Worm (Caenorhabditis elegans): ENCODE results near the gene ZK1055.4.

ZK1055.4 gene

DNA sequence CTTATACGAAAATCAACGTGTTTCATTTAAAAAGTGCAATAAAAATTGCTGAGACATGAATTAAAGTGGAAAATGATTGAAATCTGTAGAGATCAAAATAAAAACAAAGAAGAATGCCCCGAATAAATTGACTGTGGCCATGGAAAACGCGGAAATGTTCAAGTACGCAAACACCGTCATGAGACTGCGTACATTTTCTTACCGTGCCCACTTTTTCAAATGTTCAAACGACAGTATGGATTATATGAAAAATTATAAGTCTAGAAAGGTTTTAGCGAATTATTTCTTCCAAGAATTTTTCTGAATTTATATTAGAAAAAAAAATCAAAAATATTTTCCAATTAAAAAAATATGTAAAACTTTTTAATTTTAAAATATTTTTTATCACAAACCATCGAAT is 29.6 kb downstream of the ZK1055.4 start:
- TF ChIP-seq tbx-2 (tag; optimal IDR thresholded peaks at IDR 0.05) (no peak), dve-1 (tag; optimal IDR thresholded peaks at IDR 0.05) (no peak), hlh-6 (tag; optimal IDR thresholded peaks at IDR 0.05) (no peak), pax-1 (tag; optimal IDR thresholded peaks at IDR 0.05) (no peak), ref-2 (tag; optimal IDR thresholded peaks at IDR 0.05) (no peak), pha-2 (tag; optimal IDR thresholded peaks at IDR 0.05) (no peak), dmd-4 (tag; optimal IDR thresholded peaks at IDR 0.05; ENCODE audit: borderline replicate concordance) (no peak)

DNA sequence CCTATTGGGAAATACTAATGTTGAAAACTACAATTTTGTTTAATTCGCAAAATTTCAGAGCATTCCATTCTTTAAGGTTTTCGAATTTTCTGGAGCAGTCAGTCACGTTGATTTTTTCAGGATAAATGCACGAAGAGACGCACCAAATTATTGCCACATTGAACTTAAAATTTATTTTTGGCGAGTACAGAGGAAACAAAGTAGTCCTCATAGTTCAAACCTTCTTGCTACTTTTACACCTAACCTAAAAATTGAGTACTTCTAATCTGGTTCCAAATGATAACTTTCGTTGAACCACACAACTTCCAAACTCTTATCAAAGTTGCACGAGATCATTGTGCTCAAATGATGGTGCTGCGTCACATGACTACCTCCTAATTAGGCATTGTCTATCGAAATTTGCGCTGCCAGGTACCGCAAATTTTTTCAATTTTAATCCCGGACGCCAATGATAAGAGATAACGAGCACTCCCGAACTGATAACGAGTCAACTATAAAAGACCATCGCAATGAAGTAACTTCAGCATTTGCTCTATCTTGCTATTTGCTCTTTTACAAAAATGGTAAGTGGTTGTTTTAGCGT is 32.4 kb downstream of the ZK1055.4 start, which contains the start of gene cpr-4:
Gene cpr-4 (plus strand): TSS at position 523 of the 583 bp plus-strand sequence.
- TF ChIP-seq ama-1 (optimal IDR thresholded peaks at IDR 0.05) = no peak
- TF ChIP-seq nhr-232 (tag; optimal IDR thresholded peaks at IDR 0.05) = no peak
- no peak for TF ChIP-seq gmeb-2 (tag; optimal IDR thresholded peaks at IDR 0.05)
- TF ChIP-seq lim-6 (tag; optimal IDR thresholded peaks at IDR 0.05) = no peak
- TF ChIP-seq mec-3 (tag; optimal IDR thresholded peaks at IDR 0.05; ENCODE audit: borderline replicate concordance) = no peak
- TF ChIP-seq pqm-1 (tag; optimal IDR thresholded peaks at IDR 0.05) = peak; percentile 63
- TF ChIP-seq ceh-48 (tag; optimal IDR thresholded peaks at IDR 0.05) = no peak
- no peak for TF ChIP-seq sox-2 (GFP tag; IDR thresholded peaks at IDR 0.05)
- peak; percentile 91 for TF ChIP-seq elt-2 (tag; optimal IDR thresholded peaks at IDR 0.05)
- TF ChIP-seq pat-9 (tag; optimal IDR thresholded peaks at IDR 0.05) = no peak
- TF ChIP-seq ceh-30 (tag; optimal IDR thresholded peaks at IDR 0.05) = no peak
- TF ChIP-seq ceh-22 (tag; optimal IDR thresholded peaks at IDR 0.05) = no peak
- no peak for TF ChIP-seq ceh-2 (tag; optimal IDR thresholded peaks at IDR 0.05)

DNA sequence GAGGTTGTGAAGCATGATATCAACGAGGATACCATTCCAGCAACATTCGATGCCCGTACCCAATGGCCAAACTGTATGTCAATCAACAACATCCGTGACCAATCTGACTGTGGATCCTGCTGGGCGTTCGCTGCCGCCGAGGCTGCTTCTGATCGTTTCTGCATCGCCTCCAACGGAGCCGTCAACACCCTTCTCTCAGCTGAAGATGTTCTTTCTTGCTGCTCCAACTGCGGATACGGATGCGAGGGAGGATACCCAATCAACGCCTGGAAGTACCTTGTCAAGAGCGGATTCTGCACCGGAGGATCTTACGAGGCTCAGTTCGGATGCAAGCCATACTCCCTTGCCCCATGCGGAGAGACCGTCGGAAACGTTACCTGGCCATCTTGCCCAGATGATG is 33.1 kb downstream of the ZK1055.4 start:
- TF ChIP-seq elt-4 (tag; optimal IDR thresholded peaks at IDR 0.05) (peak; percentile 19), pat-9 (tag; optimal IDR thresholded peaks at IDR 0.05) (no peak), lin-11 (tag; optimal IDR thresholded peaks at IDR 0.05) (no peak), pag-3 (tag; optimal IDR thresholded peaks at IDR 0.05; ENCODE audit: borderline replicate concordance) (no peak), ceh-30 (tag; optimal IDR thresholded peaks at IDR 0.05) (no peak), unc-55 (GFP tag; optimal IDR thresholded peaks at IDR 0.05) (no peak)

DNA sequence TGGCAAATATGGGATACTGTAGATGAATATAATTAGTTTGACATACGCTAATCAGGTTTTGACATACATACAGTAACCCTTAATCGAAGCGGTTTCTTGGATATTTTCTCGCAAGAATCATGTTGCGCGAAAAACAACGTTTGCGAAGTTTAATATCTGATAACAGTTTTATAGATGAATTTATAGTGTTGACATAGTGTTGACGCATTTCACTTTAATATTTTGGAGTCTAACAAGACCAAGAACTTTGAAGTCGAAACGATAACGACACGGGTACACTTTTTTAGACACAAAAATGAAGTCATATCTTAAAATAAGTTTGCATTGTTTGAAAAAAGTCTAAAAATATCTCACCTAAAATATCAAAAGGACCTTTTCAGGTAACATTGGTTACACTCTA is 34.4 kb downstream of the ZK1055.4 start:
- TF ChIP-seq fkh-10 (GFP tag; optimal IDR thresholded peaks at IDR 0.05) (no peak), odd-2 (tag; optimal IDR thresholded peaks at IDR 0.05) (no peak), hlh-6 (tag; optimal IDR thresholded peaks at IDR 0.05) (no peak), dve-1 (tag; optimal IDR thresholded peaks at IDR 0.05) (no peak), lim-6 (tag; optimal IDR thresholded peaks at IDR 0.05) (no peak), gmeb-2 (tag; optimal IDR thresholded peaks at IDR 0.05) (no peak), syd-9 (tag; optimal IDR thresholded peaks at IDR 0.05) (no peak), pax-1 (tag; optimal IDR thresholded peaks at IDR 0.05) (no peak), fax-1 (tag; optimal IDR thresholded peaks at IDR 0.05) (no peak), unc-86 (tag; optimal IDR thresholded peaks at IDR 0.05) (no peak), sox-4 (tag; optimal IDR thresholded peaks at IDR 0.05) (no peak)

DNA sequence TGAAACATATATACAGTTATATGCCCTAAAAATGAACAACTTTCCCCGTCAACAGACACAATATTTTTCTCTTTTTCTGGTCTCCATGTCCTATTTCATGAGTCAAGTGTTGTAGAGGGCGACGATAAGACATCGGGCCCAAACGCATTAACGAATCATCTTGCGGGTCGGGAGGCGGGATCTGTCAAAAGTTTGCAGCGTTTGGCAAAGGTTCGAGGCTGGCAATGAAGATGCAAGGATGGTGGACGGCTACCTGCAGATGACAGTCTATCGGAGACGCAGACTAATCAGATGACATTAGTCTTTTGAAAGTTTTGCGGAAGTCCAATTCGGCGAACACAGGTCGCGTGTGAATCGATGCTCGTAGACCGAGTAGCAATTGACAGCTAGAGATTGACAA is 38.9 kb downstream of the ZK1055.4 start:
- no peak for TF ChIP-seq C38D4.7 (GFP tag; optimal IDR thresholded peaks at IDR 0.05)
- no peak for TF ChIP-seq pax-1 (tag; optimal IDR thresholded peaks at IDR 0.05)

DNA sequence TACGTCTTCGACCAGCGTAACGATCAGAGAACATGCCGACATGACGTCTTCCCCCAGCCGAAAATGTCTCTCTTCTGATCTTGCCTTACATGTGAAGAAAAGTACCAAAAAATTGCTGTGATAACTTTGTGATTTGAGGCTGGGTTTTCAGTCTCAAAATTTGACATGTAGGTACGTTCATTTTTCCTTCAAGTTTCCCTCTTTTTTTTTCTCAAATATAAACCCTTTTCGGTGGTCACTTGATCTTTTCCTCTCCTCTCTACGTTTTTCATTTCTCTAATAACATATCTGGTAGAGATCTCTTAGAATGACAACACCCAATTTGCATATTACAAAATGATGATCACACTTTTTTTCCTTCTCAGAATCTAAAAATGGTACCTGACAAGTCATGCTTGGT is 40.0 kb downstream of the ZK1055.4 start, which contains the start of gene nhr-37:
Gene nhr-37 (plus strand): TSS at position 301 of the 400 bp plus-strand sequence.
- TF ChIP-seq C08G9.2 (tag; optimal IDR thresholded peaks at IDR 0.05) = no peak
- no peak for TF ChIP-seq gmeb-2 (tag; optimal IDR thresholded peaks at IDR 0.05)
- no peak for TF ChIP-seq madf-2 (tag; optimal IDR thresholded peaks at IDR 0.05)
- no peak for TF ChIP-seq unc-42 (tag; optimal IDR thresholded peaks at IDR 0.05)
- no peak for TF ChIP-seq ahr-1 (tag; optimal IDR thresholded peaks at IDR 0.05)
- no peak for TF ChIP-seq ceh-9 (tag; optimal IDR thresholded peaks at IDR 0.05)
- TF ChIP-seq ceh-34 (tag; optimal IDR thresholded peaks at IDR 0.05) = no peak
- no peak for TF ChIP-seq T23F11.4 (GFP tag; optimal IDR thresholded peaks at IDR 0.05)
- no peak for TF ChIP-seq syd-9 (tag; optimal IDR thresholded peaks at IDR 0.05)
- no peak for TF ChIP-seq hlh-8 (tag; optimal IDR thresholded peaks at IDR 0.05)
- TF ChIP-seq pag-3 (tag; optimal IDR thresholded peaks at IDR 0.05; ENCODE audit: borderline replicate concordance) = no peak
- no peak for TF ChIP-seq elt-2 (tag; optimal IDR thresholded peaks at IDR 0.05)

All from whole organism, late embryonic.